Fruit fly (Drosophila melanogaster): ENCODE data around the gene Atg2.
A peak's percentile ranks its signal among the peaks of the same experiment; 100 is the strongest.

Atg2 gene

dm6 chr3L:2808278-2808892 lies 34.2 kb downstream of the Atg2 start (continued):
- TF ChIP-seq CG6808 (GFP tag; optimal IDR thresholded peaks at IDR 0.05) (peak; percentile 86), CG6792 (GFP tag; optimal IDR thresholded peaks at IDR 0.05) (peak; percentile 38), CG7368 (GFP tag; optimal IDR thresholded peaks at IDR 0.05) (no peak), Ets96B (tag; optimal IDR thresholded peaks at IDR 0.05) (peak; percentile 70), CG9139 (GFP tag; optimal IDR thresholded peaks at IDR 0.05) (peak; percentile 91), Eip75B (GFP tag; optimal IDR thresholded peaks at IDR 0.05) (peak; percentile 72), dac (GFP tag; optimal IDR thresholded peaks at IDR 0.05) (no peak), vri (GFP tag; optimal IDR thresholded peaks at IDR 0.05) (peak; percentile 15), Blimp-1 (GFP tag; optimal IDR thresholded peaks at IDR 0.05) (no peak)

dm6 chr3L:2809767-2810166 lies 35.6 kb downstream of the Atg2 start:
- TF ChIP-seq Eip78C (GFP tag): peak; percentile 11
- TF ChIP-seq acj6 (GFP tag; optimal IDR thresholded peaks at IDR 0.05): no peak

- TF ChIP-seq Eip75B (GFP tag; optimal IDR thresholded peaks at IDR 0.05): no peak
- no peak for TF ChIP-seq Hr38 (GFP tag; optimal IDR thresholded peaks at IDR 0.05)
- TF ChIP-seq fkh (GFP tag; optimal IDR thresholded peaks at IDR 0.05): no peak
- peak; percentile 40 for TF ChIP-seq Eip78C (GFP tag)
- TF ChIP-seq CG4318 (GFP tag; optimal IDR thresholded peaks at IDR 0.05): no peak
- TF ChIP-seq CG6163 (GFP tag; IDR thresholded peaks at IDR 0.05): peak; percentile 52; the same call in 1 of the 3 replicates
These were observed 42.5 kb downstream of the Atg2 start for dm6 chr3L:2816655-2817054.

dm6 chr3L:2817872-2818271 lies 43.7 kb downstream of the Atg2 start:
- TF ChIP-seq Hr39 (GFP tag; optimal IDR thresholded peaks at IDR 0.05) (no peak), cyc (GFP tag; optimal IDR thresholded peaks at IDR 0.05) (no peak), CG6276 (GFP tag; optimal IDR thresholded peaks at IDR 0.05) (peak; percentile 76), CG8119 (GFP tag; IDR thresholded peaks at IDR 0.05) (peak; percentile 76; the same call in 2 of the 3 replicates), Eip78C (GFP tag) (peak; percentile 70), CG6163 (GFP tag; IDR thresholded peaks at IDR 0.05) (peak; percentile 68; the same call in 2 of the 3 replicates), CG4318 (GFP tag; optimal IDR thresholded peaks at IDR 0.05) (no peak), CG1621 (tag; optimal IDR thresholded peaks at IDR 0.05) (peak; percentile 50), Eip75B (GFP tag; optimal IDR thresholded peaks at IDR 0.05) (no peak), fd85E (GFP tag; optimal IDR thresholded peaks at IDR 0.05) (no peak), pdm3 (GFP tag; optimal IDR thresholded peaks at IDR 0.05) (no peak), CG3919 (GFP tag; optimal IDR thresholded peaks at IDR 0.05) (no peak), CG8319 (GFP tag; optimal IDR thresholded peaks at IDR 0.05) (no peak), Hr4 (GFP tag; optimal IDR thresholded peaks at IDR 0.05) (no peak), Sox14 (GFP tag; optimal IDR thresholded peaks at IDR 0.05) (no peak), CG10631 (GFP tag; optimal IDR thresholded peaks at IDR 0.05) (no peak), CG6808 (GFP tag; optimal IDR thresholded peaks at IDR 0.05) (peak; percentile 65), net (GFP tag; optimal IDR thresholded peaks at IDR 0.05) (peak; percentile 47), svp (GFP tag) (no peak), fd59A (GFP tag; optimal IDR thresholded peaks at IDR 0.05) (no peak), lz (GFP tag; optimal IDR thresholded peaks at IDR 0.05) (no peak), Ets21C (GFP tag; optimal IDR thresholded peaks at IDR 0.05) (no peak), Hr38 (GFP tag; optimal IDR thresholded peaks at IDR 0.05) (no peak), Ets96B (tag; optimal IDR thresholded peaks at IDR 0.05) (peak; percentile 36), CG6854 (GFP tag; optimal IDR thresholded peaks at IDR 0.05) (no peak), CG7368 (GFP tag; optimal IDR thresholded peaks at IDR 0.05) (no peak), eg (GFP tag; IDR thresholded peaks at IDR 0.05) (peak; percentile 78; the same call in 2 of the 3 replicates), CG31627 (GFP tag; optimal IDR thresholded peaks at IDR 0.05) (no peak), dsx (GFP tag; optimal IDR thresholded peaks at IDR 0.05; ENCODE audit: poor library complexity, severe bottlenecking) (peak; percentile 60), CG3032 (tag; optimal IDR thresholded peaks at IDR 0.05) (peak; percentile 5), Lpt (GFP tag; optimal IDR thresholded peaks at IDR 0.05) (peak; percentile 37), achi (GFP tag; optimal IDR thresholded peaks at IDR 0.05) (no peak), ss (GFP tag; optimal IDR thresholded peaks at IDR 0.05) (peak; percentile 59 to 67), acj6 (GFP tag; optimal IDR thresholded peaks at IDR 0.05) (no peak), vri (GFP tag; optimal IDR thresholded peaks at IDR 0.05) (no peak), CG8632 (GFP tag; optimal IDR thresholded peaks at IDR 0.05) (no peak), CG6792 (GFP tag; optimal IDR thresholded peaks at IDR 0.05) (no peak), spab (GFP tag; optimal IDR thresholded peaks at IDR 0.05) (peak; percentile 30), CG34406 (GFP tag; optimal IDR thresholded peaks at IDR 0.05) (no peak), esn (GFP tag; optimal IDR thresholded peaks at IDR 0.05) (no peak)
